Fruit fly (Drosophila melanogaster): ENCODE measurements around the gene CG2200.

Gene CG2200

DNA sequence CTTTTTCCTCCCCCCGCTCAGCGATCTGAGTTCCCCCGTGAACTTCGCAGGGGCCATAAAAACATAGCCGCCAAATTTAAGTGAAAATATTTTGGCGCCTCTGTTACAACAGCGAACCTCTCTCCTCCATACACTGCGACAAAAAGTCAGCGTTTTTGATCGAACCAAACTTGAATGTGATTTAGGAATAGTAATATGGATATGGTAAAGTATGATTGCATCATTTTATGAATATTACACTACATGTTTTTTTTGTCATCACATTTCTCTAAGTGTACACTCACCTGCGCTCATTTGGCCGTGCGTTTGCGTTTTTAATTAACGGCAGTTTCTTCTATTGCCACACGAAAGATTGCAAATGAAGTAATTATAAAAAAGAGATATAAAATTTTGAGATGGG lies 41.6 kb downstream of the CG2200 start (continued):
- TF ChIP-seq CG6654 (GFP tag; optimal IDR thresholded peaks at IDR 0.05) (no peak), Mes4 (GFP tag; optimal IDR thresholded peaks at IDR 0.05) (peak; percentile 20), CG5953 (GFP tag; IDR thresholded peaks at IDR 0.05) (peak; percentile 39; the same call in 1 of the 2 replicates), gce (GFP tag; IDR thresholded peaks at IDR 0.05) (0 out of 3 replicates have a peak, but pooled peaks have one; percentile 55), jing (GFP tag; optimal IDR thresholded peaks at IDR 0.05) (peak; percentile 54), CG10979 (tag; optimal IDR thresholded peaks at IDR 0.05) (peak; percentile 52), CG6791 (GFP tag; IDR thresholded peaks at IDR 0.05; ENCODE audit: partially characterized antibody) (no peak), CG3065 (GFP tag; optimal IDR thresholded peaks at IDR 0.05) (no peak), CG4707 (GFP tag; optimal IDR thresholded peaks at IDR 0.05) (peak; percentile 37), CG10147 (GFP tag; optimal IDR thresholded peaks at IDR 0.05) (no peak), CG11723 (GFP tag; optimal IDR thresholded peaks at IDR 0.05) (no peak), pfk (GFP tag; optimal IDR thresholded peaks at IDR 0.05) (no peak), pan (optimal IDR thresholded peaks at IDR 0.05) (no peak), pan (GFP tag; optimal IDR thresholded peaks at IDR 0.05 in 1 of 2, IDR thresholded peaks at IDR 0.05 in 1 of 2) (peak in 1 of 2 experiments; percentile 43), CG2129 (GFP tag; IDR thresholded peaks at IDR 0.05; ENCODE audit: partially characterized antibody) (no peak), CG18262 (tag; optimal IDR thresholded peaks at IDR 0.05) (peak; percentile 53), CG10366 (GFP tag; IDR thresholded peaks at IDR 0.05) (peak; percentile 60), CkIIα-i1 (GFP tag; IDR thresholded peaks at IDR 0.05) (no peak), chm (GFP tag; IDR thresholded peaks at IDR 0.05) (no peak; the same call in 1 of the 2 replicates), gcm (GFP tag; optimal IDR thresholded peaks at IDR 0.05) (peak; percentile 28), CG17359 (tag; optimal IDR thresholded peaks at IDR 0.05) (peak; percentile 83), jigr1 (GFP tag; IDR thresholded peaks at IDR 0.05) (no peak), CG33213 (GFP tag; optimal IDR thresholded peaks at IDR 0.05) (peak; percentile 46), HHEX (GFP tag; optimal IDR thresholded peaks at IDR 0.05) (peak; percentile 8), CG12299 (tag; optimal IDR thresholded peaks at IDR 0.05) (no peak), CG13624 (GFP tag; optimal IDR thresholded peaks at IDR 0.05) (no peak), CG13775 (GFP tag; optimal IDR thresholded peaks at IDR 0.05) (peak; percentile 17), CG13894 (tag; optimal IDR thresholded peaks at IDR 0.05) (no peak), croc (GFP tag; conservative IDR thresholded peaks at IDR 0.05) (0 out of 3 replicates have a peak, but pooled peaks have one; percentile 23), hkb (optimal IDR thresholded peaks at IDR 0.05) (no peak), hkb (GFP tag; IDR thresholded peaks at IDR 0.05) (peak; percentile 68), CG4854 (GFP tag; optimal IDR thresholded peaks at IDR 0.05) (peak; percentile 31), salm (tag; optimal IDR thresholded peaks at IDR 0.05) (peak; percentile 20), zfh2 (GFP tag; optimal IDR thresholded peaks at IDR 0.05) (peak; percentile 42), E2f2 (GFP tag; IDR thresholded peaks at IDR 0.05) (0 out of 2 replicates have a peak, but pooled peaks have one; percentile 33), Hmx (GFP tag; optimal IDR thresholded peaks at IDR 0.05) (no peak), CG12659 (GFP tag; optimal IDR thresholded peaks at IDR 0.05) (peak; percentile 33), bab2 (GFP tag; optimal IDR thresholded peaks at IDR 0.05) (peak; percentile 51), Awh (GFP tag; IDR thresholded peaks at IDR 0.05) (peak; percentile 75), CG9437 (GFP tag; optimal IDR thresholded peaks at IDR 0.05) (peak; percentile 47), mam (GFP tag; optimal IDR thresholded peaks at IDR 0.05) (peak; percentile 52), Hr78 (GFP tag; optimal IDR thresholded peaks at IDR 0.05) (peak in 1 of 2 experiments; percentile 24), CG1792 (GFP tag; optimal IDR thresholded peaks at IDR 0.05) (no peak), CG34224 (GFP tag; IDR thresholded peaks at IDR 0.05; ENCODE audit: partially characterized antibody) (no peak), Atf3 (GFP tag; optimal IDR thresholded peaks at IDR 0.05) (peak; percentile 36), CG4328 (GFP tag; optimal IDR thresholded peaks at IDR 0.05) (no peak), Ravus (GFP tag; IDR thresholded peaks at IDR 0.05) (peak; percentile 33), Eip74EF (GFP tag; optimal IDR thresholded peaks at IDR 0.05) (peak in 1 of 2 experiments; percentile 2), Opbp (GFP tag; IDR thresholded peaks at IDR 0.05; ENCODE audit: partially characterized antibody) (no peak), CG12391 (tag; optimal IDR thresholded peaks at IDR 0.05) (peak; percentile 59)

Measured in whole organism, embryonic.